Fruit fly (Drosophila melanogaster): Measurements from ENCODE around the gene CG17292.

Gene CG17292

DNA sequence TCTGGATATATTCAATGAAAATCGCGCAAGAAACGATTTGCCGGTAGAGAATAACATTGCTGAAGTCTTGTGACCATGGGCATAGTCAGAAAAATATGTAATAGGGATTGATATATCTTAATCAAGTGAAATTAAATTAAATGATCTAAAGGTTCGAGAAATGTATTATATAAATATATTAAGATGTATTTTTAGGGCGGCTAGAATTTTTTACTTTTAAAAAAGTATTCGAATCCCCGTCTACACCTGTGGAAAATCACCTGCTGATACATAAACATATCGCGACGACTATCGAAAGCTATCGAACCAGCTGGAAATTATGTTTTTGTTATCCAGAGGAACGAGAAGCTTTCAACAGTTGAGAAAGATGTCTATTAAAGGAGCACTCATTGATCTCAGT is 6.5 kb downstream of the CG17292 start, which contains the start of the genes CG13390 and CG17294 (continued):
- peak; percentile 99 for TF ChIP-seq sim (GFP tag; IDR thresholded peaks at IDR 0.05)
- TF ChIP-seq CG14667 (GFP tag; IDR thresholded peaks at IDR 0.05): peak; percentile 99
- TF ChIP-seq twi (tag; optimal IDR thresholded peaks at IDR 0.05): peak; percentile 99
- TF ChIP-seq CG12942 (GFP tag; optimal IDR thresholded peaks at IDR 0.05): peak; percentile 99
- peak; percentile 64 for TF ChIP-seq CG6791 (GFP tag; IDR thresholded peaks at IDR 0.05; ENCODE audit: partially characterized antibody)
- peak; percentile 94 for TF ChIP-seq CG31365 (tag; optimal IDR thresholded peaks at IDR 0.05)
- peak; percentile 99 for TF ChIP-seq Six4 (GFP tag; optimal IDR thresholded peaks at IDR 0.05)
- peak; percentile 98 for TF ChIP-seq abd-A (tag; optimal IDR thresholded peaks at IDR 0.05)
- peak; percentile 96 for TF ChIP-seq bab2 (GFP tag; optimal IDR thresholded peaks at IDR 0.05)
- peak; percentile 99 for TF ChIP-seq lmd (GFP tag; IDR thresholded peaks at IDR 0.05)
- peak; percentile 94 for TF ChIP-seq maf-S (GFP tag; optimal IDR thresholded peaks at IDR 0.05)
- peak; percentile 97 for TF ChIP-seq ems (GFP tag; optimal IDR thresholded peaks at IDR 0.05)
- peak; percentile 100 for TF ChIP-seq slbo (GFP tag; IDR thresholded peaks at IDR 0.05)
- peak; percentile 100 for TF ChIP-seq CG9817 (tag; optimal IDR thresholded peaks at IDR 0.05)
- peak; percentile 97 for TF ChIP-seq CG13624 (GFP tag; optimal IDR thresholded peaks at IDR 0.05)
- peak; percentile 99 for TF ChIP-seq nau (GFP tag; optimal IDR thresholded peaks at IDR 0.05)
- peak; percentile 100 for TF ChIP-seq CG12299 (tag; optimal IDR thresholded peaks at IDR 0.05)
- peak; percentile 82 for TF ChIP-seq Elba2 (GFP tag; optimal IDR thresholded peaks at IDR 0.05)
- TF ChIP-seq usp (GFP tag; optimal IDR thresholded peaks at IDR 0.05): no peak
- TF ChIP-seq CG8765 (GFP tag; IDR thresholded peaks at IDR 0.05): peak; percentile 99
- TF ChIP-seq Sry-δ (GFP tag; optimal IDR thresholded peaks at IDR 0.05): peak; percentile 63
- peak; percentile 100 for TF ChIP-seq PHDP (tag; optimal IDR thresholded peaks at IDR 0.05)
- peak; percentile 99 for TF ChIP-seq CG10209 (GFP tag; optimal IDR thresholded peaks at IDR 0.05)
- peak; percentile 99 for TF ChIP-seq CG6813 (GFP tag; optimal IDR thresholded peaks at IDR 0.05)
- peak; percentile 99 for TF ChIP-seq nom (GFP tag; optimal IDR thresholded peaks at IDR 0.05)
- TF ChIP-seq E2f2 (GFP tag; IDR thresholded peaks at IDR 0.05): peak; percentile 92
- peak; percentile 100 for TF ChIP-seq Meics (GFP tag; optimal IDR thresholded peaks at IDR 0.05)
- TF ChIP-seq Hr78 (GFP tag; optimal IDR thresholded peaks at IDR 0.05): peak in 1 of 2 experiments; percentile 97
- TF ChIP-seq chif (GFP tag; optimal IDR thresholded peaks at IDR 0.05): peak; percentile 87 to 95
- peak; percentile 69 for TF ChIP-seq pb (GFP tag; optimal IDR thresholded peaks at IDR 0.05)
- peak; percentile 100 for TF ChIP-seq CG2678 (tag; optimal IDR thresholded peaks at IDR 0.05)
- peak; percentile 99 for TF ChIP-seq bcd (GFP tag; optimal IDR thresholded peaks at IDR 0.05)
- TF ChIP-seq Opbp (GFP tag; IDR thresholded peaks at IDR 0.05; ENCODE audit: partially characterized antibody): peak; percentile 31; the same call in 1 of the 3 replicates
- TF ChIP-seq CG34224 (GFP tag; IDR thresholded peaks at IDR 0.05; ENCODE audit: partially characterized antibody): peak; percentile 92
- peak; percentile 99 for TF ChIP-seq ro (GFP tag; IDR thresholded peaks at IDR 0.05)
- peak; percentile 99 for TF ChIP-seq Mrtf (GFP tag; IDR thresholded peaks at IDR 0.05)
- TF ChIP-seq CG13296 (GFP tag; optimal IDR thresholded peaks at IDR 0.05): peak; percentile 100
- peak; percentile 92 for TF ChIP-seq Hey (tag; optimal IDR thresholded peaks at IDR 0.05)
- TF ChIP-seq Bdp1 (GFP tag; optimal IDR thresholded peaks at IDR 0.05): peak; percentile 88
- TF ChIP-seq eve (GFP tag; optimal IDR thresholded peaks at IDR 0.05): no peak
- peak; percentile 100 for TF ChIP-seq CG32772 (GFP tag; IDR thresholded peaks at IDR 0.05)
- no peak for TF ChIP-seq cg (GFP tag; optimal IDR thresholded peaks at IDR 0.05)
- TF ChIP-seq fu2 (GFP tag; optimal IDR thresholded peaks at IDR 0.05): peak; percentile 86
- TF ChIP-seq row (GFP tag; IDR thresholded peaks at IDR 0.05): peak; percentile 100
- TF ChIP-seq caup (GFP tag; optimal IDR thresholded peaks at IDR 0.05; ENCODE audit: severe bottlenecking): peak; percentile 99
- peak; percentile 94 for TF ChIP-seq CG5180 (GFP tag; optimal IDR thresholded peaks at IDR 0.05)
- TF ChIP-seq CG17912 (GFP tag; optimal IDR thresholded peaks at IDR 0.05): peak; percentile 99
- TF ChIP-seq CG10462 (GFP tag; optimal IDR thresholded peaks at IDR 0.05): peak; percentile 99
- TF ChIP-seq CG18262 (tag; optimal IDR thresholded peaks at IDR 0.05): peak; percentile 100
- peak; percentile 96 for TF ChIP-seq CG8281 (tag; optimal IDR thresholded peaks at IDR 0.05)
